Worm (Caenorhabditis elegans): ENCODE data around the gene srw-76.

ce11 chrV:16666647-16667046 is 28.5 kb upstream of the srw-76 start, which contains the start of gene F14F8.14:
- TF ChIP-seq unc-55 (GFP tag; optimal IDR thresholded peaks at IDR 0.05) (no peak), pha-2 (tag; optimal IDR thresholded peaks at IDR 0.05) (no peak), C38D4.7 (GFP tag; optimal IDR thresholded peaks at IDR 0.05) (no peak), madf-2 (tag; optimal IDR thresholded peaks at IDR 0.05) (no peak), tbx-7 (tag; optimal IDR thresholded peaks at IDR 0.05) (no peak), pqm-1 (tag; optimal IDR thresholded peaks at IDR 0.05) (no peak), hlh-30 (tag; optimal IDR thresholded peaks at IDR 0.05; ENCODE audit: insufficient read depth) (no peak), fkh-10 (GFP tag; optimal IDR thresholded peaks at IDR 0.05) (no peak)
